Worm (Caenorhabditis elegans): ENCODE measurements around the gene Y49F6B.13.

Y49F6B.13 gene

DNA sequence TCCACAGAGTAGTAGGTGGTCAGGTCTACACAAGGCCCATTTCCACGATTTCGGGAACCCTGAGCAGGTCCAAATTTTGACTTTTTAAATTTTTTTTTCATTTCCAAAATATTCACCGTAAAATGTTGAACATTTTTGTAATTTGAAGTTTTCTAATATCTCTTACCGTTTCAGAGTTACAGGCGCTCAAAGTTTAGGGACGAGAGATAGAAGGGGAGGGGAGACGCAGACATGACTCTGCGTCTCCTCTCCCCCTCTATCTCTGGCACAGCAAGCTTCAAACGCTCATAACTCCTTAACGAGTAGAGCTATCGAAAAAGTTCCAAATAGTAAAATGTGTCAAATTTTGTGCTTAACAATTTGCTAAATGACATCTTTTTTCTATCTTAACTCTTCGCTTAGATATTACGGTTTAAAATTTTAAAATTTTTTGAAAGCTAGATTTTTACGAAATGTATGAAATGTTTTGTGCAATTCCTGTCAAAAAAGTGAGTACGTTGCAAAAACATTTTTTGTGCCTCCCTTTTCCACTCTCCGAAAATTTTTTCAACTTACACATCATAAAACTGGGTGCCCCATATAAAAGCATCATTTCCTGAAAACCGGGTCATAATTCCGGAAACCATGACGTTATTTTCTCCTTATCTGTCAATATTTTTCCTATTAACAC, 44.0 kb upstream of the Y49F6B.13 start, which contains the start of the genes Y49F6B.14 and clec-125:
Y49F6B.14 (minus strand) TSS at position 101 of the 670 bp plus-strand sequence.
clec-125 (plus strand) TSS at position 620 of the 670 bp plus-strand sequence.
- TF ChIP-seq elt-1 (tag; optimal IDR thresholded peaks at IDR 0.05; ENCODE audit: borderline replicate concordance, insufficient read depth) = no peak
- no peak for TF ChIP-seq ceh-83 (GFP tag; optimal IDR thresholded peaks at IDR 0.05)
- TF ChIP-seq nhr-28 (tag; optimal IDR thresholded peaks at IDR 0.05) = no peak
- no peak for TF ChIP-seq elt-3 (tag; optimal IDR thresholded peaks at IDR 0.05)

DNA sequence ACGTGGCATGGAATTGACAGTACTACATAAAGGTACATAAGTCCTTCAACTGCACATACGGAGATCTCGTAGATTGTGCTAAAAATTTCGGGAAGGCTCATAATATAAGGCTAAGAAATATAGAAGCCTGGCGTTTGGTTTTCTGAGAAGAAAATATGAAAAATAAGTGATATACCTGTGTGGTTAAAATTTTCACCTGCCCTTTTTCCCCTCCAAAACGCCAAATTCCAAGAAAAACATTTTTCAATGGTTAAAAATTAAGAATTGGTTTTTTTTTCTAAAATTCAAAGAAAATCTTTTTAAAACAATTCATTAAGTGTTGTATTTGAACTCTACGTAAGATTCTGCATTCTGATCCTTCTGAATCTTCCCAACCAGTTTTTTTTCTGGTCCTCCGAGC, 43.1 kb upstream of the Y49F6B.13 start, which contains the start of gene srz-5:
srz-5 (minus strand) TSS at position 101 of the 400 bp plus-strand sequence.
- TF ChIP-seq mls-2 (tag; optimal IDR thresholded peaks at IDR 0.05) = no peak
- no peak for TF ChIP-seq flh-1 (GFP tag; optimal IDR thresholded peaks at IDR 0.05)
- no peak for TF ChIP-seq hlh-1 (tag; optimal IDR thresholded peaks at IDR 0.05)
- TF ChIP-seq M03D4.4 (tag; optimal IDR thresholded peaks at IDR 0.05) = no peak
- TF ChIP-seq pha-4 (tag; optimal IDR thresholded peaks at IDR 0.05) = no peak
- no peak for TF ChIP-seq snpc-4 (tag; optimal IDR thresholded peaks at IDR 0.05)
- TF ChIP-seq tbx-8 (GFP tag; optimal IDR thresholded peaks at IDR 0.05) = no peak
- no peak for TF ChIP-seq bed-3 (GFP tag; optimal IDR thresholded peaks at IDR 0.05)
- TF ChIP-seq ces-1 (GFP tag; optimal IDR thresholded peaks at IDR 0.05) = no peak
- TF ChIP-seq blmp-1 (tag; optimal IDR thresholded peaks at IDR 0.05) = no peak
- no peak for TF ChIP-seq nhr-76 (tag; optimal IDR thresholded peaks at IDR 0.05)
- TF ChIP-seq sptf-1 (tag; optimal IDR thresholded peaks at IDR 0.05) = no peak

DNA sequence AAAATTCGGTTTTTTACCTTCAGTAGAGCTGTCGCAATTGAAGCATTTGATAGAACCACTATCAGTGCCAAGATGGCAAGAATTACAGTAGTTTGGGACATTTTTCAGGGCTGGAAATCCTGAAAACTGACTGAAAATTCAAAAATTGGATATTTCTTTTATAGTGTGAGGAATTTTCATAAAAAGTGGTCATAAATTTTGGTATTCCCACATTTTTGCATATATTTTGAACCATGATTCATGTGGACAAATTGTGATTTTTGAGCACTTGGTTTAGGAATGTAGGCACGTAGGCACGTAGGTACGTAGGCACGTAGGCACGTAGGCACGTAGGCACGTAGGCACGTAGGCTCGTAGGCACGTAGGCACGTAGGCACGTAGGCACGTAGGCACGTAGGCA, 40.7 kb upstream of the Y49F6B.13 start, which contains the start of gene Y49F6B.19:
Y49F6B.19 (minus strand) TSS at position 101 of the 400 bp plus-strand sequence.
- TF ChIP-seq ztf-11 (tag; optimal IDR thresholded peaks at IDR 0.05) = no peak
- TF ChIP-seq unc-39 (tag; optimal IDR thresholded peaks at IDR 0.05) = no peak
- no peak for TF ChIP-seq mls-2 (tag; optimal IDR thresholded peaks at IDR 0.05)
- no peak for TF ChIP-seq flh-1 (GFP tag; optimal IDR thresholded peaks at IDR 0.05)
- no peak for TF ChIP-seq sptf-1 (tag; optimal IDR thresholded peaks at IDR 0.05)

DNA sequence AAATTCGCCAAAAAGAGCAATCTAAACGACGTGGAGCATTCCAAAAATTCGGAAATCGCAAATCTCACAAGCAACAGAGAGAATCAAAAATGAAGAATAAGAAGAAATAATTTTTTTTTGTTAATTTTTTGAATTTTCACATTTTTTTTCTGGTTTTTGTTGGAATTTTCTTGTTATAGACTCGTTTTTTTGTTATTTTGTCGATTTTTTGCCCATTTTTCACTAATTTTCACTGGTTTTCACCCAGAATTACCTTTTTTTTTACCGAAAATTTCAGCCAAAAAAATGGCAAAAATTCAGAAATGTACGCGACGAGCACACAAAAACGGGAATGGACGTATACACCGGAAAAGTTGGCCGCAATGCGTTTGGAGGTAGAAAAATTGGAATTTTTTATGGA, 33.2 kb upstream of the Y49F6B.13 start, which contains the start of gene cyh-1:
cyh-1 (plus strand) TSS at position 301 of the 400 bp plus-strand sequence.
- TF ChIP-seq mab-5 (tag; optimal IDR thresholded peaks at IDR 0.05) (no peak), ztf-11 (tag; optimal IDR thresholded peaks at IDR 0.05) (no peak), lin-13 (tag; optimal IDR thresholded peaks at IDR 0.05) (no peak), flh-1 (GFP tag; optimal IDR thresholded peaks at IDR 0.05) (no peak), sptf-1 (tag; optimal IDR thresholded peaks at IDR 0.05) (no peak), nhr-28 (tag; optimal IDR thresholded peaks at IDR 0.05) (no peak), unc-120 (tag; optimal IDR thresholded peaks at IDR 0.05; ENCODE audit: poor library complexity, severe bottlenecking) (no peak), M03D4.4 (tag; optimal IDR thresholded peaks at IDR 0.05) (no peak), ham-2 (GFP tag; optimal IDR thresholded peaks at IDR 0.05) (no peak), cnd-1 (tag; optimal IDR thresholded peaks at IDR 0.05) (no peak), tbx-8 (GFP tag; optimal IDR thresholded peaks at IDR 0.05) (no peak), nhr-2 (tag; optimal IDR thresholded peaks at IDR 0.05) (no peak), lsy-2 (tag; optimal IDR thresholded peaks at IDR 0.05) (no peak), lin-32 (GFP tag; optimal IDR thresholded peaks at IDR 0.05) (no peak), blmp-1 (tag; optimal IDR thresholded peaks at IDR 0.05) (no peak), sem-2 (GFP tag; optimal IDR thresholded peaks at IDR 0.05) (no peak), ces-1 (GFP tag; optimal IDR thresholded peaks at IDR 0.05) (no peak), unc-62 (GFP tag; optimal IDR thresholded peaks at IDR 0.05) (no peak), zip-8 (tag; optimal IDR thresholded peaks at IDR 0.05) (no peak), hlh-1 (tag; optimal IDR thresholded peaks at IDR 0.05) (no peak)

DNA sequence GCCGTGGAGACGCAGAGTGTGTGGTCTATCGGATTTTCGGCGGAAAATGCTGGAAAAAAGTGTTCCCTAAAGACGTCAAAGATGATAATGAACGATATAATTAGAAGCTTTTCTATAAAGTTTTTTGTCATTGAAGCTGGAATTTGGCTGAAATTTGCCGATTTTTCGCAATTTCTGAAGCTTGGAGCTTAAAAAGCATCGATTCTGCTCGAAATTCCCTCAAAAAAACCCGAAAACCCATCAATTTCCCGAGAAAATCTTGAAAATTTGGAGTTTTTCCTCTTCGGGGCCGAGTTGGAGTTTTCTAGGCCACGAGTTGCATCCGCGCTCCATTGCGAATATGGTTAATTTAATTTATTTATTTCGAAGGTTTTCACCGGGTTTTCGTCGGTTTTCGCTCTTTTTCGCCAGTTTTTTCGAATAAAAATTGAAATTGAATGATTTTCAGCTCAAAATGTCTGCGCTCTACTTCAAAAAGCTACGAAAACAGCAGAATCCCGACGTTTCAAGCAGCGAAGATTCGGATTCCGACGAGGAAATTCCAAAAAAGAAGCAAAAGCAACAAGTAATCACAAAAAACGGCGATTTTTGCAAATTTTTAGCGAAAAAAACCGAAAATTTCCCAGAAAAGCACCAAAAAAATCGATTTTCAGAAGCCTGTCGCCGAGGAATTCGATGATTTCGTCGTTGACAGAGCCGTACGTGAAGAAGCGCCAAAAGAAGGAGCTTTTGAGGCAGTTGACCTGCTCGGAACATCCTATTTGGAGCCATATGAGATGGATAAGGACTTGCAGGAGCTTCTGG, 31.2 kb upstream of the Y49F6B.13 start, which contains the start of the genes col-71 and Y49F6B.2:
col-71 (minus strand) TSS at position 51 of the 804 bp plus-strand sequence.
Y49F6B.2 (plus strand) TSS at position 449 of the 804 bp plus-strand sequence.
- TF ChIP-seq unc-120 (tag; optimal IDR thresholded peaks at IDR 0.05; ENCODE audit: poor library complexity, severe bottlenecking) (peak; percentile 25), M03D4.4 (tag; optimal IDR thresholded peaks at IDR 0.05) (no peak), sem-2 (GFP tag; optimal IDR thresholded peaks at IDR 0.05) (no peak), zip-8 (tag; optimal IDR thresholded peaks at IDR 0.05) (no peak), bed-3 (GFP tag; optimal IDR thresholded peaks at IDR 0.05) (peak; percentile 9), mab-5 (tag; optimal IDR thresholded peaks at IDR 0.05) (peak; percentile 65), lsy-2 (tag; optimal IDR thresholded peaks at IDR 0.05) (peak; percentile 51), ceh-83 (GFP tag; optimal IDR thresholded peaks at IDR 0.05) (no peak), drap-1 (GFP tag; optimal IDR thresholded peaks at IDR 0.05) (no peak), mls-2 (tag; optimal IDR thresholded peaks at IDR 0.05) (peak; percentile 53), mep-1 (tag; optimal IDR thresholded peaks at IDR 0.05) (peak; percentile 58), nhr-28 (tag; optimal IDR thresholded peaks at IDR 0.05) (no peak), elt-1 (tag; optimal IDR thresholded peaks at IDR 0.05; ENCODE audit: borderline replicate concordance, insufficient read depth) (no peak), lin-13 (tag; optimal IDR thresholded peaks at IDR 0.05) (peak; percentile 73), nhr-76 (tag; optimal IDR thresholded peaks at IDR 0.05) (no peak), unc-62 (GFP tag; optimal IDR thresholded peaks at IDR 0.05) (no peak), snpc-4 (tag; optimal IDR thresholded peaks at IDR 0.05) (no peak), nhr-237 (tag; optimal IDR thresholded peaks at IDR 0.05) (peak; percentile 46), nhr-2 (tag; optimal IDR thresholded peaks at IDR 0.05) (no peak), ztf-11 (tag; optimal IDR thresholded peaks at IDR 0.05) (no peak), lin-32 (GFP tag; optimal IDR thresholded peaks at IDR 0.05) (no peak), flh-1 (GFP tag; optimal IDR thresholded peaks at IDR 0.05) (no peak), ceh-39 (tag; optimal IDR thresholded peaks at IDR 0.05) (peak; percentile 5), hlh-1 (tag; optimal IDR thresholded peaks at IDR 0.05) (no peak), unc-39 (tag; optimal IDR thresholded peaks at IDR 0.05) (no peak), blmp-1 (tag; optimal IDR thresholded peaks at IDR 0.05) (no peak), sptf-1 (tag; optimal IDR thresholded peaks at IDR 0.05) (peak; percentile 68), cnd-1 (tag; optimal IDR thresholded peaks at IDR 0.05) (peak; percentile 48), ceh-43 (GFP tag; optimal IDR thresholded peaks at IDR 0.05) (peak; percentile 5), ham-2 (GFP tag; optimal IDR thresholded peaks at IDR 0.05) (no peak)
